Fruit fly (Drosophila melanogaster) Kc167 (cell line): Measurements from ENCODE around the gene chinmo.

Experiments
- Myc ChIP-seq: fragments of >200 bp; optimal IDR thresholded peaks from 2 replicates; lab custom pipeline; 2017; ENCODE audit warnings: missing external identifiers
- h ChIP-seq: fragments of >200 bp; optimal IDR thresholded peaks from 3 replicates; lab custom pipeline; 2018; ENCODE audit warnings: missing external identifiers
- insv ChIP-seq: fragments of >200 bp; optimal IDR thresholded peaks from 3 replicates; lab custom pipeline; 2018; ENCODE audit warnings: missing external identifiers
- psq ChIP-seq: fragments of >200 bp; optimal IDR thresholded peaks from 2 replicates; lab custom pipeline; 2017; ENCODE audit warnings: missing external identifiers
- ttk ChIP-seq: sonication (Bioruptor generic); optimal IDR thresholded peaks from 2 replicates; lab custom pipeline; 2017; ENCODE audit warnings: missing external identifiers

DNA sequence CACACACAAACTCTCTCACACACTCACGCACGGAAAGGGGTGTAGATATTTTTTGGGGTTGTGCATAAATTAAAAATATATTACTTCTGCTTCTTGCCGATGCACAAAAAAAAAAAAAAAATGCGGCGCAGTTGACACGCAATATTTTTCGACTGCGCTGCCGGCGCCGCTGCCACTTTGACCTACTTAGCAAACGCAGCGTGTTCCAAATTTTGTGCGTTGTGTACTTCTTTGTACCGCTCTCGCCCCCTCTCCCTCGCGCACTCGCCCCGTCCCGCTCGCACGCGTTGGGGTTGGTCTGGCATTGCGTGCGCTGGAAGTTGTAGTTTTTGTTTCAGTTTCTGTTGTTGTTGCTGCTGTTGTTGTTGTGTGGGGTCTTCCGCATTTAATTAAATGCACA is 3.2 kb downstream of the chinmo start:
- TF ChIP-seq psq = no peak
- TF ChIP-seq ttk (lab: Kevin White, UChicago) = no peak
- TF ChIP-seq Myc (lab: Kevin White, UChicago) = no peak
- no peak for TF ChIP-seq h (lab: Kevin White, UChicago)
- no peak for TF ChIP-seq insv (lab: Kevin White, UChicago)
